Worm (Caenorhabditis elegans) whole organism, L3 larva: ENCODE results near the gene F23H11.4.

Experiments
- R02D3.7 ChIP-seq: fragments of 150-350 bp; optimal IDR thresholded peaks from 2 replicates; lab custom pipeline; 2014; ENCODE audit warnings: missing biosample characterization, missing genetic modification characterization
- ZK546.5 ChIP-seq: sonication (generic microtip); optimal IDR thresholded peaks from 2 replicates; lab custom pipeline; 2017; ENCODE audit warnings: missing biosample characterization, missing genetic modification characterization
- aly-2 ChIP-seq: fragments of 150-350 bp; optimal IDR thresholded peaks from 2 replicates; lab custom pipeline; 2014; ENCODE audit warnings: missing biosample characterization, missing genetic modification characterization
- ama-1 ChIP-seq: fragments of 150-350 bp; optimal IDR thresholded peaks from 2 replicates; lab custom pipeline; 2018
- ceh-16 ChIP-seq: sonication (generic microtip); optimal IDR thresholded peaks from 2 replicates; lab custom pipeline; 2017; ENCODE audit warnings: missing biosample characterization, missing genetic modification characterization
- ceh-28 ChIP-seq: fragments of 150-350 bp; optimal IDR thresholded peaks from 2 replicates; lab custom pipeline; 2014; ENCODE audit warnings: missing biosample characterization, missing genetic modification reagents, missing genetic modification characterization
- ceh-82 ChIP-seq: fragments of 150-350 bp; optimal IDR thresholded peaks from 2 replicates; lab custom pipeline; 2014; ENCODE audit warnings: missing biosample characterization, missing genetic modification characterization
- ceh-9 ChIP-seq: sonication (generic microtip); optimal IDR thresholded peaks from 2 replicates; lab custom pipeline; 2018; ENCODE audit warnings: missing biosample characterization, missing genetic modification characterization
- daf-12 ChIP-seq: fragments of 150-350 bp; optimal IDR thresholded peaks from 2 replicates; lab custom pipeline; 2014; ENCODE audit warnings: missing biosample characterization, missing genetic modification reagents, missing genetic modification characterization
- egl-27 ChIP-seq: sonication (generic microtip); optimal IDR thresholded peaks from 4 replicates; lab custom pipeline; 2017; ENCODE audit warnings: missing biosample characterization, missing genetic modification reagents, missing genetic modification characterization
- elt-2 ChIP-seq: sonication (generic microtip); optimal IDR thresholded peaks from 2 replicates; lab custom pipeline; 2016; ENCODE audit warnings: missing genetic modification reagents, mild to moderate bottlenecking, missing genetic modification characterization, missing compliant biosample characterization
- elt-3 ChIP-seq, 3 experiments: fragments of 150-350 bp in 1 of 3; sonication (generic microtip) in 2 of 3; optimal IDR thresholded peaks; 2 replicates in 2 of 3; 4 replicates in 1 of 3; lab custom pipeline; 2014 to 2017; ENCODE audit warnings: missing biosample characterization in 3 of 3, missing genetic modification characterization in 3 of 3
- eor-1 ChIP-seq, 2 experiments: fragments of 150-350 bp; optimal IDR thresholded peaks; 2 replicates each; lab custom pipeline; 2014 to 2018; ENCODE audit warnings: missing biosample characterization in 2 of 2, missing genetic modification characterization in 2 of 2
- fkh-10 ChIP-seq: sonication (generic microtip); optimal IDR thresholded peaks from 2 replicates; lab custom pipeline; 2017; ENCODE audit warnings: missing biosample characterization, missing genetic modification reagents, missing genetic modification characterization
- fkh-2 ChIP-seq: fragments of 150-350 bp; optimal IDR thresholded peaks from 2 replicates; lab custom pipeline; 2014; ENCODE audit warnings: missing biosample characterization, missing genetic modification reagents, missing genetic modification characterization
- fos-1 ChIP-seq: fragments of 150-350 bp; optimal IDR thresholded peaks from 2 replicates; lab custom pipeline; 2014; ENCODE audit warnings: missing biosample characterization, missing genetic modification characterization
- hmg-11 ChIP-seq: sonication (generic microtip); optimal IDR thresholded peaks from 2 replicates; lab custom pipeline; 2016; ENCODE audit warnings: missing genetic modification characterization, missing compliant biosample characterization
- jun-1 ChIP-seq: fragments of 150-350 bp; optimal IDR thresholded peaks from 2 replicates; lab custom pipeline; 2014; ENCODE audit warnings: missing biosample characterization, missing genetic modification reagents, missing genetic modification characterization
- lin-15B ChIP-seq: fragments of 150-350 bp; optimal IDR thresholded peaks from 2 replicates; lab custom pipeline; 2014; ENCODE audit warnings: missing biosample characterization, missing genetic modification characterization
- lin-39 ChIP-seq: fragments of 150-350 bp; optimal IDR thresholded peaks from 2 replicates; lab custom pipeline; 2018; ENCODE audit warnings: missing biosample characterization, missing genetic modification reagents, missing genetic modification characterization
- lsy-12 ChIP-seq: sonication (generic microtip); optimal IDR thresholded peaks from 2 replicates; lab custom pipeline; 2016; ENCODE audit warnings: mild to moderate bottlenecking, missing genetic modification characterization, missing compliant biosample characterization
- mdl-1 ChIP-seq: fragments of 150-350 bp; optimal IDR thresholded peaks from 2 replicates; lab custom pipeline; 2014; ENCODE audit warnings: missing biosample characterization, missing genetic modification characterization
- nfya-1 ChIP-seq: sonication (generic microtip); optimal IDR thresholded peaks from 2 replicates; lab custom pipeline; 2017; ENCODE audit warnings: missing genetic modification characterization, mild to moderate bottlenecking, missing compliant biosample characterization, antibody characterized with exemption, moderate library complexity; ENCODE audit not compliant: insufficient read depth
- nhr-11 ChIP-seq: fragments of 150-350 bp; optimal IDR thresholded peaks from 2 replicates; lab custom pipeline; 2014; ENCODE audit warnings: missing biosample characterization, missing genetic modification characterization
- nhr-12 ChIP-seq: fragments of 150-350 bp; optimal IDR thresholded peaks from 2 replicates; lab custom pipeline; 2014; ENCODE audit warnings: missing biosample characterization, missing genetic modification characterization
- nhr-23 ChIP-seq: fragments of 150-350 bp; optimal IDR thresholded peaks from 2 replicates; lab custom pipeline; 2014; ENCODE audit warnings: missing biosample characterization, missing genetic modification reagents, missing genetic modification characterization
- nhr-237 ChIP-seq: fragments of 150-350 bp; optimal IDR thresholded peaks from 2 replicates; lab custom pipeline; 2014; ENCODE audit warnings: missing biosample characterization, missing genetic modification characterization
- nhr-25 ChIP-seq: sonication (generic microtip); optimal IDR thresholded peaks from 2 replicates; lab custom pipeline; 2017; ENCODE audit warnings: missing biosample characterization, missing genetic modification characterization
- nhr-28 ChIP-seq: fragments of 150-350 bp; optimal IDR thresholded peaks from 2 replicates; lab custom pipeline; 2014; ENCODE audit warnings: missing biosample characterization, missing genetic modification characterization
- nhr-67 ChIP-seq: fragments of 150-350 bp; optimal IDR thresholded peaks from 2 replicates; lab custom pipeline; 2014; ENCODE audit warnings: missing biosample characterization, missing genetic modification characterization
- nhr-76 ChIP-seq: fragments of 150-350 bp; sonication (generic microtip); optimal IDR thresholded peaks from 5 replicates; lab custom pipeline; 2014; ENCODE audit warnings: missing biosample characterization, missing genetic modification characterization
- nhr-77 ChIP-seq: fragments of 150-350 bp; optimal IDR thresholded peaks from 2 replicates; lab custom pipeline; 2014; ENCODE audit warnings: missing biosample characterization, missing genetic modification characterization
- pha-4 ChIP-seq: fragments of 150-350 bp; optimal IDR thresholded peaks from 2 replicates; lab custom pipeline; 2014; ENCODE audit warnings: missing biosample characterization, missing genetic modification reagents, missing genetic modification characterization
- pqm-1 ChIP-seq: fragments of 150-350 bp; optimal IDR thresholded peaks from 2 replicates; lab custom pipeline; 2017; ENCODE audit warnings: missing biosample characterization, missing genetic modification characterization, inconsistent platforms
- sea-2 ChIP-seq: fragments of 150-350 bp; sonication (generic microtip); optimal IDR thresholded peaks from 4 replicates; lab custom pipeline; 2014; ENCODE audit warnings: missing biosample characterization, missing genetic modification reagents, missing genetic modification characterization
- skn-1 ChIP-seq: fragments of 150-350 bp; optimal IDR thresholded peaks from 2 replicates; lab custom pipeline; 2014; ENCODE audit warnings: missing biosample characterization, missing genetic modification characterization
- snpc-4 ChIP-seq: fragments of 150-350 bp; optimal IDR thresholded peaks from 2 replicates; lab custom pipeline; 2014; ENCODE audit warnings: missing biosample characterization, missing genetic modification characterization
- tbx-2 ChIP-seq: sonication (generic microtip); optimal IDR thresholded peaks from 2 replicates; lab custom pipeline; 2016; ENCODE audit warnings: mild to moderate bottlenecking, missing genetic modification characterization, missing compliant biosample characterization
- unc-39 ChIP-seq: sonication (generic microtip); optimal IDR thresholded peaks from 4 replicates; lab custom pipeline; 2017; ENCODE audit warnings: missing biosample characterization, missing genetic modification characterization
- unc-62 ChIP-seq: fragments of 150-350 bp; sonication (generic microtip); optimal IDR thresholded peaks from 4 replicates; lab custom pipeline; 2014; ENCODE audit warnings: missing biosample characterization, missing genetic modification reagents, missing genetic modification characterization
- zag-1 ChIP-seq: fragments of 150-350 bp; optimal IDR thresholded peaks from 2 replicates; lab custom pipeline; 2014; ENCODE audit warnings: missing biosample characterization, missing genetic modification characterization
- ztf-11 ChIP-seq: fragments of 150-350 bp; optimal IDR thresholded peaks from 2 replicates; lab custom pipeline; 2014; ENCODE audit warnings: missing biosample characterization, missing genetic modification characterization
- ztf-4 ChIP-seq: fragments of 150-350 bp; optimal IDR thresholded peaks from 2 replicates; lab custom pipeline; 2014; ENCODE audit warnings: missing biosample characterization, missing genetic modification characterization

F23H11.4 gene

DNA sequence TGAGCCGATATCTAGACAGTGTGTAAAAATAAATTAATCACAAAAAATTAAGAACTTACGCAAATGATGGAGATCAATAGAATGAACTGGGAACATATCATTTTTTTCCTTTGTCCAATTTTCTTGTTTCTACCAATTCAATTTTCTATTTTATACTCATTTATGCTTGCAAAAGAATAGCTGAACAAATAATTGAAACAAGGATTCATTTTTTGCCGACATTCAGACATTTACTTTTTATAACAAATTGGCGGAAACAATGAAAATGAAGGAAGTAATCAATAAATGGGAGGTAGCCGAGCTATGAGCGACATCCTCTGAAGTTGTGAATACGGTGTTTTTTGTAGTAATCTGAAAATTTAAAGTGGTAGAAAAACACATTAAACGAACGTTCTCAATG is 9.6 kb upstream of the F23H11.4 start, which contains the start of gene idpp-13:
TSS of gene idpp-13 (minus strand) at position 101 of the 400 bp plus-strand sequence.
- no peak for TF ChIP-seq R02D3.7
- TF ChIP-seq ztf-4: no peak
- TF ChIP-seq nfya-1 (tag; lab: Kevin White, UChicago): no peak
- TF ChIP-seq fkh-2 (tag; lab: Kevin White, UChicago): no peak
- no peak for TF ChIP-seq mdl-1 (tag; lab: Kevin White, UChicago)
- no peak for TF ChIP-seq tbx-2
- no peak for TF ChIP-seq nhr-76
- TF ChIP-seq lin-15B (tag; lab: Kevin White, UChicago): no peak
- TF ChIP-seq egl-27: no peak
- no peak for TF ChIP-seq ceh-28
- no peak for TF ChIP-seq elt-2 (tag; lab: Kevin White, UChicago)
- no peak for TF ChIP-seq ZK546.5
- TF ChIP-seq eor-1 (tag; optimal IDR thresholded peaks at IDR 0.05; lab: Kevin White, UChicago): no peak
- TF ChIP-seq ceh-9 (tag; lab: Kevin White, UChicago): no peak

ce11 chrIII:910540-911311 is 3.4 kb upstream of the F23H11.4 start, which contains the start of the genes F23H11.5 and bra-2:
TSS of gene F23H11.5 (minus strand) at chrIII:910590.
TSS of gene bra-2 (plus strand) at chrIII:911261.
- TF ChIP-seq tbx-2 (no peak), elt-2 (tag; lab: Kevin White, UChicago) (peak; percentile 19), ceh-82 (tag; lab: Kevin White, UChicago) (no peak), R02D3.7 (no peak), lsy-12 (tag; lab: Kevin White, UChicago) (no peak), nhr-11 (tag; lab: Kevin White, UChicago) (no peak), lin-15B (tag; lab: Kevin White, UChicago) (peak; percentile 39), daf-12 (no peak), jun-1 (no peak), nhr-23 (tag; lab: Kevin White, UChicago) (peak; percentile 13), nhr-237 (tag; lab: Kevin White, UChicago) (no peak), sea-2 (GFP tag; lab: Kevin White, UChicago) (no peak), unc-39 (tag; lab: Kevin White, UChicago) (no peak), pha-4 (peak; percentile 62), nhr-25 (tag; lab: Kevin White, UChicago) (peak; percentile 64), ZK546.5 (no peak), nhr-12 (tag; lab: Kevin White, UChicago) (no peak), elt-3 (tag; optimal IDR thresholded peaks at IDR 0.05; lab: Kevin White, UChicago) (no peak), nhr-77 (tag; lab: Kevin White, UChicago) (no peak), mdl-1 (tag; lab: Kevin White, UChicago) (no peak), ceh-28 (peak; percentile 66), nhr-67 (tag; lab: Kevin White, UChicago) (no peak), nhr-28 (tag; lab: Kevin White, UChicago) (no peak), pqm-1 (tag; lab: Kevin White, UChicago) (no peak), fkh-10 (GFP tag; lab: Kevin White, UChicago) (no peak), nfya-1 (tag; lab: Kevin White, UChicago) (peak; percentile 50), snpc-4 (tag; lab: Kevin White, UChicago) (peak; percentile 54)

DNA sequence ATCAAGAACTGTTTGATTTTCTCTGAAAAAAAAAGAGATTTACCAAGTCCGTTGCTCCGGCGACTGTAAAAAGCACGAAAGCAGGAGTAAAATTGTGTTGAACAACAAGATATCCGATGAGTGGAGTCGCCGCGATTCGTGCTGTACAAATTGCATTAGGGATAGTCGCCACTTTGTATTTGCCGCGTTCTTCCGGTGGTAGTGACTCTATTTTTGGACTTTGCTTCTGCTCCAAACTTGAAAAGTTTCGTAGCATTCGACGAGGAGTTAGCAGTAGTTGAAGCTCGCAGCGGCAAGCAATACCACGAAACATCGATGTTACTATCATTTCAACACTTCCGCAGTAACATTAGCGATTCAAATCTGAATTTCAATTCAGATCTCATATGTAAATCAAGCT is 2.2 kb upstream of the F23H11.4 start, which contains the start of gene crls-1:
TSS of gene crls-1 (minus strand) at position 363 of the 400 bp plus-strand sequence.
- TF ChIP-seq pha-4: no peak
- peak; percentile 51 for TF ChIP-seq ama-1 (lab: Kevin White, UChicago)
- TF ChIP-seq nfya-1 (tag; lab: Kevin White, UChicago): no peak
- TF ChIP-seq skn-1 (tag; lab: Kevin White, UChicago): no peak

DNA sequence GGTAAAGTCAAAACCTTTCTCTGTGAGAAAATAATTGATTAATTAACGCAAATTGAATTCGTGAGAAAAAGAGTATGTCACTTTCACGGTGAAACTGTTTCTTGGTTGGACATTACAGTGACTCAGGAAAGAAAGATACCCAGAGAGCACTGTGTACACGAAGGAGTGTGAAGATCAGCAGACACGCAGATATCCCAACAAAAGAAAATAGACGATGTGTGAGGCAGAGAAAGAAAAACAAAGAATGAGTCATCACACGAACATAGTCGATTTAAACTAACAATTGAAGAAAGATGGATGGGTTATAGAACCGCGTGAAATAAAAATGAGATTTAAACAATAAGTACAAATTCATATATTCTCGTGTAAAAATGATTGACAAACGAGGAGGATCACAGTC is 651 bp upstream of the F23H11.4 start:
- TF ChIP-seq ceh-28 (no peak), ceh-16 (tag; lab: Kevin White, UChicago) (no peak), pha-4 (peak; percentile 79), nhr-11 (tag; lab: Kevin White, UChicago) (no peak), nhr-25 (tag; lab: Kevin White, UChicago) (peak; percentile 31), lin-15B (tag; lab: Kevin White, UChicago) (no peak), nhr-237 (tag; lab: Kevin White, UChicago) (no peak), nhr-76 (no peak), R02D3.7 (no peak), lin-39 (no peak), ztf-11 (tag; lab: Kevin White, UChicago) (no peak), ama-1 (lab: Kevin White, UChicago) (no peak), ztf-4 (no peak), eor-1 (tag; optimal IDR thresholded peaks at IDR 0.05; lab: Kevin White, UChicago) (no peak), egl-27 (no peak), daf-12 (no peak), ceh-9 (tag; lab: Kevin White, UChicago) (no peak), unc-62 (GFP tag; lab: Kevin White, UChicago) (no peak), zag-1 (tag; lab: Kevin White, UChicago) (no peak), nhr-67 (tag; lab: Kevin White, UChicago) (no peak), hmg-11 (tag; lab: Kevin White, UChicago) (peak; percentile 38), aly-2 (no peak), fos-1 (tag; lab: Kevin White, UChicago) (no peak), jun-1 (peak; percentile 56), nhr-23 (tag; lab: Kevin White, UChicago) (peak; percentile 21), nhr-77 (tag; lab: Kevin White, UChicago) (no peak), ZK546.5 (no peak), unc-39 (tag; lab: Kevin White, UChicago) (no peak)
